Worm (Caenorhabditis elegans) whole organism, midembryonic: ENCODE measurements around the gene spp-6.
"Not testable (repeated sequence)": the region's sequence is repeated elsewhere in the genome, so short reads cannot be mapped to it uniquely, and the experiment has no call there.

Experiments
- T22C8.4 ChIP-seq: fragments of 200-800 bp; sonication (Bioruptor generic); IDR thresholded peaks from 2 replicates; pipeline ENCODE4 v1.3.6; 2022; ENCODE audit warnings: missing genetic modification characterization, missing compliant biosample characterization
- cog-1 ChIP-seq: sonication (generic microtip); optimal IDR thresholded peaks from 2 replicates; lab custom pipeline; 2016; ENCODE audit warnings: missing genetic modification characterization, missing compliant biosample characterization
- flt-1 ChIP-seq: fragments of 200-800 bp; sonication (Bioruptor generic); IDR thresholded peaks from 2 replicates; pipeline ENCODE4 v1.3.6; 2022; ENCODE audit warnings: missing genetic modification characterization, missing compliant biosample characterization
- klf-2 ChIP-seq: fragments of 200-800 bp; sonication (Bioruptor generic); conservative IDR thresholded peaks from 2 replicates; pipeline ENCODE4 v1.3.6; 2022; ENCODE audit warnings: missing genetic modification reagents, missing genetic modification characterization, missing compliant biosample characterization
- med-1 ChIP-seq: sonication (generic microtip); optimal IDR thresholded peaks from 2 replicates; lab custom pipeline; 2017; ENCODE audit warnings: missing genetic modification characterization, mild to moderate bottlenecking, missing compliant biosample characterization, antibody characterized with exemption, missing genetic modification reagents; ENCODE audit not compliant: insufficient read depth
- ref-1 ChIP-seq: fragments of 200-800 bp; sonication (Bioruptor generic); conservative IDR thresholded peaks from 2 replicates; pipeline ENCODE4 v1.3.6; 2022; ENCODE audit warnings: missing genetic modification reagents, missing genetic modification characterization, missing compliant biosample characterization
- tab-1 ChIP-seq: fragments of 200-800 bp; sonication (Bioruptor generic); IDR thresholded peaks from 2 replicates; pipeline ENCODE4 v1.3.6; 2022; ENCODE audit warnings: missing genetic modification characterization, missing compliant biosample characterization
- ztf-23 ChIP-seq: fragments of 200-800 bp; sonication (Bioruptor generic); IDR thresholded peaks from 2 replicates; pipeline ENCODE4 v1.3.6; 2022; ENCODE audit warnings: missing genetic modification reagents, missing genetic modification characterization, missing compliant biosample characterization
- ztf-29 ChIP-seq: fragments of 200-800 bp; sonication (Bioruptor generic); IDR thresholded peaks from 2 replicates; pipeline ENCODE4 v1.3.6; 2022; ENCODE audit warnings: missing genetic modification reagents, missing genetic modification characterization, missing compliant biosample characterization

spp-6 gene

DNA sequence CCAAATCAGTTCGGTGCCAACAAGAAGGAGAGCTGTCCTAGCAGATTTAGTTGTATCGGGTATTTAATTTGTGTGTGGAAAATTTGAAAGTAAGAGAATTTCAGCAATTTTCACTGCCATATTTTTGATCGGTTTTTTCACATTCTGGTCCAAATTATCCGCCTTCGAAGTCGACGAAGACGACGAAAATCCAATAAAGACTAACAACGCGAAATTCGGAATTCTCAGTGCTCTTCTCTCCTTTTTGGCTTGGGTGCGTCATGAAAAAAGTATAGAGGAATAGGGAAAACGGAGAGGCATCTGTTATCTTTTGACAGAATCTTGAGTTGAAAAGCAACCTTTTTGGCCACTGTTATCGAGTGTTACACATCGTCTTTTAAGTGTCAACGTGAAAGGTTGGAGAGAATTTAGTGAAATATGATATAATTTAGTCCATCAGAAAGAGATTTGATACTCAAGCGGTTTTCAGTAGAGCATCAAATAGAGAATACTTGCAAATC, 11.0 kb downstream of the spp-6 start:
- TF ChIP-seq ztf-29 (GFP tag; lab: Robert Waterston, UW) (no peak), ztf-23 (GFP tag; lab: Robert Waterston, UW) (no peak), flt-1 (GFP tag; lab: Robert Waterston, UW) (no peak), tab-1 (GFP tag; lab: Robert Waterston, UW) (no peak), klf-2 (GFP tag; lab: Robert Waterston, UW) (no peak), cog-1 (no peak), med-1 (no peak), T22C8.4 (GFP tag; lab: Robert Waterston, UW) (no peak), ref-1 (GFP tag; lab: Robert Waterston, UW) (no peak)

- TF ChIP-seq cog-1 (no peak), T22C8.4 (GFP tag; lab: Robert Waterston, UW) (no peak), flt-1 (GFP tag; lab: Robert Waterston, UW) (no peak), klf-2 (GFP tag; lab: Robert Waterston, UW) (no peak), med-1 (no peak), ref-1 (GFP tag; lab: Robert Waterston, UW) (no peak), ztf-29 (GFP tag; lab: Robert Waterston, UW) (no peak), ztf-23 (GFP tag; lab: Robert Waterston, UW) (no peak), tab-1 (GFP tag; lab: Robert Waterston, UW) (no peak)
These were observed 12.5 kb downstream of the spp-6 start, which contains the start of gene ttr-59 for ce11 chrX:7329601-7330000. TSS of gene ttr-59 (plus strand) at chrX:7329818.

ce11 chrX:7330685-7331196, 13.6 kb downstream of the spp-6 start, which contains the start of gene ttr-30:
TSS of gene ttr-30 (plus strand) at chrX:7330949.
- TF ChIP-seq klf-2 (GFP tag; lab: Robert Waterston, UW) (no peak), ztf-23 (GFP tag; lab: Robert Waterston, UW) (no peak), ref-1 (GFP tag; lab: Robert Waterston, UW) (no peak), cog-1 (no peak), tab-1 (GFP tag; lab: Robert Waterston, UW) (no peak), ztf-29 (GFP tag; lab: Robert Waterston, UW) (no peak), flt-1 (GFP tag; lab: Robert Waterston, UW) (no peak), T22C8.4 (GFP tag; lab: Robert Waterston, UW) (no peak), med-1 (no peak)

DNA sequence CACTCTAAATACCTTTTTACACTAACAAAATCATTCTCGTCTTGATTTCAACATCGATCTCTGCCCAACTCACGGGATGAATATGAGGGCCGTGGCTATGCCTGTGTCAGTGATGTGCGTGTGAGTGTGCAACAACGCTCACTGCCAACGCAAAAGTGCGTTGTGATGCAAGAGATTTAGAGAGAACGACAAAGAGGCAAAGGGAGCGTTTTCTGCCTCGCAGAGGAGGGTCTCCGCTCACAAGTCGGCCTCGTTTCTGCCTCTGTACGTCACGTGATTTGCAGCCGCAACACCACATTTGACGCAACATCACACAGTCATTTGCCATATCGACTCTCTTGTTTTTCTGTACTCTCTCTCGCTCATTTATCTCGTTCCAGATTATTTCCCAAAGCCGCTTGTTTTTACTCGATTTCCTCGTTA, 17.2 kb downstream of the spp-6 start, which contains the start of gene epg-7:
TSS of gene epg-7 (plus strand) at position 413 of the 423 bp plus-strand sequence.
- TF ChIP-seq klf-2 (GFP tag; lab: Robert Waterston, UW), result no peak
- peak; percentile 73 for TF ChIP-seq cog-1
- TF ChIP-seq ztf-23 (GFP tag; lab: Robert Waterston, UW), result peak; percentile 59

DNA sequence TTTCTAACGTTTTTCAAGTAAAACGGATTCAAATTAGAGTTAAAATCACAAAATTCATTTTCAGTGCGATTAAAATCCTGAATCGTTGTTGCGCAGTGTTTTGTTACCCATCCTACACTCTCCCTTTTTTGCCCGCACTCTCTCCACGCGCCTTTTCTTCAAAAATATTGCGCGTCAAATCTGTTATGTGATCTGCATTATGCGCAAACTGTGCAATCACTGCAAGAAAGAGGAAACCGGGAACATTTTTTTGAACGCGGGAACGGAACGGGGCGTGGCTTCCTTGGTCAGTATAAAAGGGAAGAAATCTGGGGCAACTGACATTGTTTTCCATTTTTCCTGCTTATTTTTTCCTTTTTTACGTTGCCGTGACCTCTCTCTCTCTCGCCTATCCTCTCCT, 23.3 kb downstream of the spp-6 start:
- TF ChIP-seq T22C8.4 (GFP tag; lab: Robert Waterston, UW), result no peak
- no peak for TF ChIP-seq ref-1 (GFP tag; lab: Robert Waterston, UW)
- no peak for TF ChIP-seq tab-1 (GFP tag; lab: Robert Waterston, UW)
- TF ChIP-seq ztf-29 (GFP tag; lab: Robert Waterston, UW), result no peak
- TF ChIP-seq med-1, result no peak
- TF ChIP-seq ztf-23 (GFP tag; lab: Robert Waterston, UW), result no peak
- no peak for TF ChIP-seq cog-1
- no peak for TF ChIP-seq flt-1 (GFP tag; lab: Robert Waterston, UW)
- TF ChIP-seq klf-2 (GFP tag; lab: Robert Waterston, UW), result no peak

DNA sequence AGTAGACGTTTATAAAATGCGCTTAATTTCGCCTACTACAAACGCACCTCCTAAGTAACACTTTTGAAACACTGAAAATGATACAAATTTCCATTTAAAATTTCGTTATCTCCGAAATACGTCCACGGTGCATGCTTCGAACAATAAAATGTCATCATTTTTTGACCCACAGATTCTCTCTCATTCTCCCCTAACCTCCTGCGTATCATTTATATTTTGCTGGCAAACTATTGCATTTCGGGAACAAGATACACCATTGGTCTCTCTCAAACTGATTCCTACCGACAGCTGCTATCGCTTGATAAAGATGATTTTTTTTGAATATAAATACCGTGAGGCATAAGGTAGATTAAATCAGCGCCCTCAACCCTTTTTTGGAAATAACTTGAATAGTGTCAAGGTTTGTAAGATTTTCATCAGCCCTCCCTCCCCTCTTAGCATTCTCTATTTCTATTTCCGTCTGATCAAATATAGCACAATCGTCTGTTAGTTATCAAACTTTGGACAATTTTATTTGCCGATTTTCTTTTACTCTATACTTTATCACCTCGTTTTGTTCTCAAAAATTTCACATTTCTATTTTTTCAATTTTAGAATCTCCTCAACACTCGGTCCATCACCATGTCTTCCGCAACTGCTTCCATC, 23.9 kb downstream of the spp-6 start, which contains the start of gene C07D8.6:
TSS of gene C07D8.6 (plus strand) at position 595 of the 645 bp plus-strand sequence.
- no peak for TF ChIP-seq flt-1 (GFP tag; lab: Robert Waterston, UW)
- no peak for TF ChIP-seq med-1
- TF ChIP-seq ztf-29 (GFP tag; lab: Robert Waterston, UW), result no peak
- no peak for TF ChIP-seq ref-1 (GFP tag; lab: Robert Waterston, UW)
- no peak for TF ChIP-seq ztf-23 (GFP tag; lab: Robert Waterston, UW)
- TF ChIP-seq T22C8.4 (GFP tag; lab: Robert Waterston, UW), result no peak
- TF ChIP-seq tab-1 (GFP tag; lab: Robert Waterston, UW), result no peak
- TF ChIP-seq klf-2 (GFP tag; lab: Robert Waterston, UW), result no peak
- TF ChIP-seq cog-1, result no peak

- TF ChIP-seq cog-1 (no peak), ztf-29 (GFP tag; lab: Robert Waterston, UW) (no peak), flt-1 (GFP tag; lab: Robert Waterston, UW) (no peak), tab-1 (GFP tag; lab: Robert Waterston, UW) (no peak)
These were observed 26.1 kb downstream of the spp-6 start for ce11 chrX:7343218-7343617.

ce11 chrX:7343747-7344146, 26.6 kb downstream of the spp-6 start, which contains the start of gene C07D8.5:
TSS of gene C07D8.5 (plus strand) at chrX:7344047.
- TF ChIP-seq ref-1 (GFP tag; lab: Robert Waterston, UW), result no peak
- no peak for TF ChIP-seq ztf-23 (GFP tag; lab: Robert Waterston, UW)
- no peak for TF ChIP-seq klf-2 (GFP tag; lab: Robert Waterston, UW)
- no peak for TF ChIP-seq T22C8.4 (GFP tag; lab: Robert Waterston, UW)
- TF ChIP-seq flt-1 (GFP tag; lab: Robert Waterston, UW), result no peak
- TF ChIP-seq cog-1, result no peak
- TF ChIP-seq tab-1 (GFP tag; lab: Robert Waterston, UW), result no peak
- no peak for TF ChIP-seq ztf-29 (GFP tag; lab: Robert Waterston, UW)
- no peak for TF ChIP-seq med-1

ce11 chrX:7365267-7365666, 48.1 kb downstream of the spp-6 start, which contains the start of gene C56G3.2:
TSS of gene C56G3.2 (plus strand) at chrX:7365567.
- TF ChIP-seq flt-1, ref-1, tab-1 (GFP tag; lab: Robert Waterston, UW): not testable (repeated sequence)
